Worm (Caenorhabditis elegans) whole organism, L4 larva: Measurements from ENCODE around the gene F40G12.4.

Experiments used
- aha-1 ChIP-seq: fragments of 150-350 bp; peaks from one replicate; lab custom pipeline; 2014; ENCODE audit warnings: missing biosample characterization, missing genetic modification characterization
- mep-1 ChIP-seq: fragments of 150-350 bp; sonication (generic microtip); optimal IDR thresholded peaks from 3 replicates; lab custom pipeline; 2014; ENCODE audit warnings: missing biosample characterization, missing genetic modification characterization
- nhr-11 ChIP-seq: fragments of 150-350 bp; optimal IDR thresholded peaks from 2 replicates; lab custom pipeline; 2014; ENCODE audit warnings: missing biosample characterization, missing genetic modification characterization
- spr-1 ChIP-seq: sonication (generic microtip); optimal IDR thresholded peaks from 2 replicates; lab custom pipeline; 2016; ENCODE audit warnings: mild to moderate bottlenecking, missing genetic modification characterization, missing compliant biosample characterization
- tag-97 ChIP-seq: fragments of 200-800 bp; sonication (Bioruptor generic); IDR thresholded peaks from 2 replicates; pipeline ENCODE4 v1.3.6; 2022; ENCODE audit warnings: missing genetic modification characterization, missing compliant biosample characterization

- no peak for TF ChIP-seq spr-1 (tag; lab: Kevin White, UChicago)
- no peak for TF ChIP-seq nhr-11 (tag; lab: Kevin White, UChicago)
- no peak for TF ChIP-seq mep-1 (tag; lab: Kevin White, UChicago)
- TF ChIP-seq tag-97 (GFP tag; lab: Robert Waterston, UW): no peak
- no peak for TF ChIP-seq aha-1 (tag; lab: Kevin White, UChicago)
These were observed 42.1 kb downstream of the F40G12.4 start, which contains the start of gene nep-21 for ce11 chrV:14226373-14226772.
